Worm (Caenorhabditis elegans) whole organism, late embryonic: ENCODE measurements around the gene Y69A2AR.47.

Experiments
- C08G9.2 ChIP-seq: sonication (generic microtip); optimal IDR thresholded peaks from 2 replicates; lab custom pipeline; 2016; ENCODE audit warnings: mild to moderate bottlenecking, missing genetic modification characterization, moderate library complexity, missing compliant biosample characterization
- C38D4.7 ChIP-seq: fragments of 200-800 bp; sonication (Bioruptor generic); optimal IDR thresholded peaks from 2 replicates; lab custom pipeline; 2018; ENCODE audit warnings: mild to moderate bottlenecking, missing genetic modification characterization, moderate library complexity, missing compliant biosample characterization
- F13H6.1 ChIP-seq: sonication (generic microtip); optimal IDR thresholded peaks from 2 replicates; lab custom pipeline; 2016; ENCODE audit warnings: missing genetic modification characterization, missing compliant biosample characterization
- K09A11.1 ChIP-seq: sonication (generic microtip); optimal IDR thresholded peaks from 2 replicates; lab custom pipeline; 2017; ENCODE audit warnings: antibody characterized with exemption, mild to moderate bottlenecking, missing genetic modification characterization, missing compliant biosample characterization; ENCODE audit not compliant: insufficient read depth
- ceh-14 ChIP-seq: sonication (generic microtip); optimal IDR thresholded peaks from 2 replicates; lab custom pipeline; 2016; ENCODE audit warnings: missing genotype, missing genetic modification characterization, missing compliant biosample characterization
- ceh-18 ChIP-seq: sonication (generic microtip); optimal IDR thresholded peaks from 2 replicates; lab custom pipeline; 2016; ENCODE audit warnings: missing genetic modification characterization, missing compliant biosample characterization
- ceh-19 ChIP-seq: fragments of 200-800 bp; sonication (Bioruptor generic); optimal IDR thresholded peaks from 2 replicates; lab custom pipeline; 2018; ENCODE audit warnings: mild to moderate bottlenecking, missing genetic modification characterization, missing compliant biosample characterization
- ceh-22 ChIP-seq: sonication (generic microtip); optimal IDR thresholded peaks from 2 replicates; lab custom pipeline; 2017; ENCODE audit warnings: missing biosample characterization, missing genetic modification characterization
- ceh-24 ChIP-seq: sonication (generic microtip); optimal IDR thresholded peaks from 2 replicates; lab custom pipeline; 2016; ENCODE audit warnings: mild to moderate bottlenecking, missing genetic modification characterization, missing compliant biosample characterization
- ceh-30 ChIP-seq: fragments of 150-350 bp; optimal IDR thresholded peaks from 2 replicates; lab custom pipeline; 2014; ENCODE audit warnings: missing biosample characterization, missing genetic modification characterization
- ceh-31 ChIP-seq: sonication (generic microtip); optimal IDR thresholded peaks from 2 replicates; lab custom pipeline; 2016; ENCODE audit warnings: missing genetic modification characterization, missing compliant biosample characterization
- ceh-45 ChIP-seq: fragments of 200-800 bp; sonication (Bioruptor generic); IDR thresholded peaks from 2 replicates; pipeline ENCODE4 v1.3.6; 2022; ENCODE audit warnings: missing genetic modification reagents, missing genetic modification characterization, missing compliant biosample characterization
- ceh-48 ChIP-seq: sonication (generic microtip); optimal IDR thresholded peaks from 2 replicates; lab custom pipeline; 2016; ENCODE audit warnings: missing genetic modification characterization, inconsistent platforms, missing compliant biosample characterization
- ceh-6 ChIP-seq: fragments of 200-800 bp; sonication (Bioruptor generic); optimal IDR thresholded peaks from 2 replicates; lab custom pipeline; 2018; ENCODE audit warnings: mild to moderate bottlenecking, missing genetic modification characterization, missing compliant biosample characterization
- ceh-9 ChIP-seq: sonication (generic microtip); optimal IDR thresholded peaks from 2 replicates; lab custom pipeline; 2016; ENCODE audit warnings: mild to moderate bottlenecking, missing genetic modification characterization, inconsistent platforms, missing compliant biosample characterization
- dmd-4 ChIP-seq: sonication (generic microtip); optimal IDR thresholded peaks from 2 replicates; lab custom pipeline; 2016; ENCODE audit warnings: borderline replicate concordance, missing genetic modification characterization, missing compliant biosample characterization
- elt-4 ChIP-seq: sonication (generic microtip); optimal IDR thresholded peaks from 2 replicates; lab custom pipeline; 2016; ENCODE audit warnings: missing genetic modification characterization, missing compliant biosample characterization
- ets-4 ChIP-seq: sonication (generic microtip); optimal IDR thresholded peaks from 2 replicates; lab custom pipeline; 2016; ENCODE audit warnings: missing genetic modification characterization, missing compliant biosample characterization
- fkh-10 ChIP-seq: fragments of 150-350 bp; optimal IDR thresholded peaks from 2 replicates; lab custom pipeline; 2014; ENCODE audit warnings: missing biosample characterization, missing genetic modification reagents, missing genetic modification characterization
- fkh-6 ChIP-seq: sonication (generic microtip); optimal IDR thresholded peaks from 2 replicates; lab custom pipeline; 2016; ENCODE audit warnings: missing genetic modification characterization, missing compliant biosample characterization
- gmeb-2 ChIP-seq: sonication (generic microtip); optimal IDR thresholded peaks from 2 replicates; lab custom pipeline; 2016; ENCODE audit warnings: missing genetic modification characterization, inconsistent platforms, missing compliant biosample characterization
- hlh-13 ChIP-seq: fragments of 200-800 bp; sonication (Bioruptor generic); optimal IDR thresholded peaks from 2 replicates; lab custom pipeline; 2018; ENCODE audit warnings: mild to moderate bottlenecking, missing genetic modification characterization, missing compliant biosample characterization
- hlh-6 ChIP-seq: sonication (generic microtip); optimal IDR thresholded peaks from 2 replicates; lab custom pipeline; 2016; ENCODE audit warnings: missing genotype, missing genetic modification characterization, missing compliant biosample characterization
- hlh-8 ChIP-seq: sonication (generic microtip); optimal IDR thresholded peaks from 2 replicates; lab custom pipeline; 2016; ENCODE audit warnings: missing genotype, missing genetic modification characterization, missing compliant biosample characterization
- lim-6 ChIP-seq: sonication (generic microtip); optimal IDR thresholded peaks from 2 replicates; lab custom pipeline; 2016; ENCODE audit warnings: missing genetic modification characterization, missing compliant biosample characterization
- madf-2 ChIP-seq: sonication (generic microtip); optimal IDR thresholded peaks from 2 replicates; lab custom pipeline; 2017; ENCODE audit warnings: missing genetic modification characterization, missing compliant biosample characterization
- mec-3 ChIP-seq: sonication (generic microtip); optimal IDR thresholded peaks from 2 replicates; lab custom pipeline; 2016; ENCODE audit warnings: borderline replicate concordance, missing genetic modification characterization, missing compliant biosample characterization
- nfya-1 ChIP-seq: sonication (generic microtip); optimal IDR thresholded peaks from 2 replicates; lab custom pipeline; 2017; ENCODE audit warnings: missing genetic modification characterization, mild to moderate bottlenecking, missing compliant biosample characterization, antibody characterized with exemption, moderate library complexity
- nhr-11 ChIP-seq: fragments of 150-350 bp; optimal IDR thresholded peaks from 2 replicates; lab custom pipeline; 2014; ENCODE audit warnings: missing biosample characterization, missing genetic modification characterization
- nhr-232 ChIP-seq: sonication (generic microtip); optimal IDR thresholded peaks from 2 replicates; lab custom pipeline; 2016; ENCODE audit warnings: missing genetic modification characterization, missing compliant biosample characterization
- odd-2 ChIP-seq: sonication (generic microtip); optimal IDR thresholded peaks from 2 replicates; lab custom pipeline; 2017; ENCODE audit warnings: antibody characterized with exemption, mild to moderate bottlenecking, missing genetic modification characterization, missing compliant biosample characterization
- pag-3 ChIP-seq: sonication (generic microtip); optimal IDR thresholded peaks from 2 replicates; lab custom pipeline; 2016; ENCODE audit warnings: missing compliant biosample characterization, missing genetic modification characterization, borderline replicate concordance
- pat-9 ChIP-seq: fragments of 200-800 bp; sonication (Bioruptor generic); optimal IDR thresholded peaks from 2 replicates; lab custom pipeline; 2018; ENCODE audit warnings: mild to moderate bottlenecking, missing genetic modification characterization, moderate library complexity, missing compliant biosample characterization
- pha-4 ChIP-seq: fragments of 150-350 bp; optimal IDR thresholded peaks from 2 replicates; lab custom pipeline; 2018; ENCODE audit warnings: missing biosample characterization, missing genetic modification reagents, missing genetic modification characterization
- pqm-1 ChIP-seq: sonication (generic microtip); optimal IDR thresholded peaks from 2 replicates; lab custom pipeline; 2016; ENCODE audit warnings: missing genetic modification characterization, missing compliant biosample characterization
- pros-1 ChIP-seq: fragments of 150-350 bp; optimal IDR thresholded peaks from 2 replicates; lab custom pipeline; 2014; ENCODE audit warnings: missing biosample characterization, missing genetic modification reagents, missing genetic modification characterization
- ref-2 ChIP-seq: sonication (generic microtip); optimal IDR thresholded peaks from 2 replicates; lab custom pipeline; 2016; ENCODE audit warnings: missing genetic modification characterization, missing compliant biosample characterization
- rnt-1 ChIP-seq: sonication (generic microtip); optimal IDR thresholded peaks from 2 replicates; lab custom pipeline; 2016; ENCODE audit warnings: missing genetic modification characterization, missing compliant biosample characterization
- sdc-2 ChIP-seq: sonication (generic microtip); optimal IDR thresholded peaks from 2 replicates; lab custom pipeline; 2016; ENCODE audit warnings: missing genotype, missing genetic modification characterization, missing compliant biosample characterization
- sox-4 ChIP-seq: sonication (generic microtip); optimal IDR thresholded peaks from 2 replicates; lab custom pipeline; 2017; ENCODE audit warnings: mild to moderate bottlenecking, missing genetic modification characterization, inconsistent platforms, missing compliant biosample characterization
- syd-9 ChIP-seq: sonication (generic microtip); optimal IDR thresholded peaks from 2 replicates; lab custom pipeline; 2016; ENCODE audit warnings: mild to moderate bottlenecking, missing genetic modification characterization, moderate library complexity, missing compliant biosample characterization
- tbx-2 ChIP-seq: sonication (generic microtip); optimal IDR thresholded peaks from 2 replicates; lab custom pipeline; 2016; ENCODE audit warnings: missing genetic modification characterization, missing compliant biosample characterization
- tbx-7 ChIP-seq: sonication (generic microtip); optimal IDR thresholded peaks from 2 replicates; lab custom pipeline; 2016; ENCODE audit warnings: missing genotype, missing genetic modification characterization, missing compliant biosample characterization
- ttx-3 ChIP-seq: sonication (generic microtip); optimal IDR thresholded peaks from 2 replicates; lab custom pipeline; 2016; ENCODE audit warnings: missing genetic modification reagents, missing genetic modification characterization, missing compliant biosample characterization
- unc-3 ChIP-seq, 2 experiments: fragments of 200-800 bp in 1 of 2; sonication (Bioruptor generic) in 1 of 2; sonication (generic microtip) in 1 of 2; conservative IDR thresholded peaks in 1 of 2; optimal IDR thresholded peaks in 1 of 2; 2 replicates each; pipeline versions ENCODE4 v1.3.6 to Lab custom; 2016 to 2022; ENCODE audit warnings: missing compliant biosample characterization in 2 of 2, missing genetic modification characterization in 2 of 2, missing genetic modification reagents in 1 of 2
- unc-55 ChIP-seq: sonication (generic microtip); optimal IDR thresholded peaks from 2 replicates; lab custom pipeline; 2017; ENCODE audit warnings: missing biosample characterization, missing genetic modification reagents, missing genetic modification characterization
- unc-86 ChIP-seq: sonication (generic microtip); optimal IDR thresholded peaks from 2 replicates; lab custom pipeline; 2016; ENCODE audit warnings: missing genetic modification characterization, missing compliant biosample characterization
- ztf-16 ChIP-seq: sonication (generic microtip); optimal IDR thresholded peaks from 2 replicates; lab custom pipeline; 2017; ENCODE audit warnings: missing genetic modification characterization, missing compliant biosample characterization

Y69A2AR.47 gene

ce11 chrIV:2600841-2601240, 3.3 kb downstream of the Y69A2AR.47 start, which contains the start of gene epg-9:
TSS of gene epg-9 (plus strand) at chrIV:2601141.
- TF ChIP-seq hlh-13 (GFP tag; lab: Kevin White, UChicago) (no peak), ceh-31 (tag; lab: Kevin White, UChicago) (no peak), unc-55 (GFP tag; lab: Kevin White, UChicago) (no peak), syd-9 (tag; lab: Kevin White, UChicago) (no peak), ref-2 (tag; lab: Kevin White, UChicago) (no peak), C38D4.7 (no peak), ceh-6 (no peak), ttx-3 (tag; lab: Kevin White, UChicago) (no peak), K09A11.1 (no peak), sdc-2 (no peak), tbx-7 (tag; lab: Kevin White, UChicago) (no peak)
- TF ChIP-seq, all 69 proteins: peak for 0

DNA sequence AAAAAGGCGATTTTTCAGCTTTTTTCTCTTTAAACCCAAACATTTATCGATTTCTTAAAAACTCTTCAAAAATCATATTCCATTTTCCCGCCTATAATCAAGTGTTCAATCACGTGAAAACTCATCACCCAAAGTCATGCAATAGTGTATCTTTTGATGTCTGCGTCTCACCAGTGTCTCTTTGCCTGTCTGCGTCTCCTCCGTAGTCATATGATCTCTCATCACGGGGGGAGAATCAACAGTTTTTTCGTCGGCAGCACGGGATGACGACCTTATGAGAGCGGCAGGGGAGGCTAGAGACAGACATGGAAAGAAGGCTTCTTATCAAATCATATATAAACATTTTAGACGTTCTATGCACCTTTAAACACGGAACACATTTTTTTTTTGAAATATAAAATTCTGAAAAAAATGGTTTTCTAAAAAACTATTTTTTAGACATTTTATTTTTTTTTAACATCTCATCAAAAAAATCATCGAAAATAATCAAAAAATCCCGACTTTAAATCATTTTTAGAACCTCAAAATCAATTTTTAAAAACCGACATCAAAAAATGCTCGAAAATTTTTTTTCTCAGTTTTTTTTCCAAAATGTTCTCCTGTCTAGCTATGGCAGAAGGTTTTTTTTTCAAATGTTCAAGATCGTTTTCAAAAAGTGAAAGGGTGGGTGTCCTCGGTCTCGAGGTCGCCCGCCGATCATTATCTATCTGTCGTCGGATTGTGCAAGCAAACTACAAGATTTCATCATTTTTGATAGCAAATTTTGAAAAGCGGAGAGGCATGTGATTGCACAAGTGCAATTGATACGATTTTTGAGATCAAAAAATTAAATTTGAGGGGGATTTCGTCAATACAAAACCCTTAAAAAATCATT, 4.7 kb downstream of the Y69A2AR.47 start:
- TF ChIP-seq ceh-9 (tag; lab: Kevin White, UChicago) (no peak), unc-3 (GFP tag; conservative IDR thresholded peaks at IDR 0.05; lab: Robert Waterston, UW) (no peak), unc-3 (tag; optimal IDR thresholded peaks at IDR 0.05; lab: Kevin White, UChicago) (no peak), dmd-4 (no peak), ceh-48 (tag; lab: Kevin White, UChicago) (no peak), fkh-6 (tag; lab: Kevin White, UChicago) (no peak), ets-4 (tag; lab: Kevin White, UChicago) (peak; percentile 43), tbx-2 (tag; lab: Kevin White, UChicago) (peak; percentile 68), nhr-11 (tag; lab: Kevin White, UChicago) (no peak), ceh-30 (tag; lab: Kevin White, UChicago) (peak; percentile 30), syd-9 (tag; lab: Kevin White, UChicago) (no peak), pag-3 (tag; lab: Kevin White, UChicago) (no peak), ceh-22 (no peak), ref-2 (tag; lab: Kevin White, UChicago) (peak; percentile 57), pha-4 (tag; lab: Kevin White, UChicago) (no peak), pat-9 (tag; lab: Kevin White, UChicago) (no peak), hlh-8 (tag; lab: Kevin White, UChicago) (no peak), sdc-2 (peak; percentile 31), lim-6 (tag; lab: Kevin White, UChicago) (no peak), ceh-14 (tag; lab: Kevin White, UChicago) (no peak), elt-4 (tag; lab: Kevin White, UChicago) (no peak), nhr-232 (tag; lab: Kevin White, UChicago) (no peak), ceh-24 (tag; lab: Kevin White, UChicago) (no peak), gmeb-2 (tag; lab: Kevin White, UChicago) (no peak), nfya-1 (tag; lab: Kevin White, UChicago) (peak; percentile 81), C08G9.2 (tag; lab: Kevin White, UChicago) (no peak), ztf-16 (no peak), ceh-19 (no peak), rnt-1 (tag; lab: Kevin White, UChicago) (no peak), pros-1 (tag; lab: Kevin White, UChicago) (peak; percentile 46), pqm-1 (tag; lab: Kevin White, UChicago) (peak; percentile 51), ceh-18 (tag; lab: Kevin White, UChicago) (peak; percentile 80), mec-3 (tag; lab: Kevin White, UChicago) (no peak), fkh-10 (no peak), ceh-31 (tag; lab: Kevin White, UChicago) (peak; percentile 70), sox-4 (tag; lab: Kevin White, UChicago) (no peak), odd-2 (tag; lab: Kevin White, UChicago) (no peak), madf-2 (tag; lab: Kevin White, UChicago) (no peak), F13H6.1 (tag; lab: Kevin White, UChicago) (peak; percentile 41), unc-86 (tag; lab: Kevin White, UChicago) (no peak), hlh-6 (no peak), ceh-45 (GFP tag; lab: Robert Waterston, UW) (no peak)
